Worm (Caenorhabditis elegans) whole organism, young adult: ENCODE results near the gene F59A6.12.
A peak's percentile ranks its signal among the peaks of the same experiment; 100 is the strongest.

Experiments used
- B0035.1 ChIP-seq: sonication (generic microtip); optimal IDR thresholded peaks from 2 replicates; lab custom pipeline; 2016; ENCODE audit warnings: missing genetic modification characterization, mild to moderate bottlenecking, missing compliant biosample characterization, missing genotype, missing genetic modification reagents
- B0336.3 ChIP-seq: fragments of 200-800 bp; sonication (Bioruptor generic); IDR thresholded peaks from 2 replicates; pipeline ENCODE4 v1.3.6; 2022; ENCODE audit warnings: missing genetic modification characterization, missing compliant biosample characterization
- D2030.7 ChIP-seq: fragments of 200-800 bp; sonication (Bioruptor generic); IDR thresholded peaks from 2 replicates; pipeline ENCODE4 v1.3.6; 2022; ENCODE audit warnings: missing genetic modification reagents, missing genetic modification characterization, missing compliant biosample characterization
- F22D6.2 ChIP-seq: sonication (generic microtip); optimal IDR thresholded peaks from 2 replicates; lab custom pipeline; 2016; ENCODE audit warnings: mild to moderate bottlenecking, missing genetic modification characterization, missing compliant biosample characterization
- F23B12.7 ChIP-seq: sonication (generic microtip); optimal IDR thresholded peaks from 2 replicates; lab custom pipeline; 2017; ENCODE audit warnings: missing genetic modification characterization, mild to moderate bottlenecking, missing compliant biosample characterization, antibody characterized with exemption, moderate library complexity; ENCODE audit not compliant: insufficient read depth
- F33H1.4 ChIP-seq: fragments of 200-800 bp; sonication (Bioruptor generic); IDR thresholded peaks from 2 replicates; pipeline ENCODE4 v1.3.6; 2022; ENCODE audit warnings: missing genetic modification reagents, missing genetic modification characterization, missing compliant biosample characterization
- F37B4.10 ChIP-seq: fragments of 200-800 bp; sonication (Bioruptor generic); IDR thresholded peaks from 2 replicates; pipeline ENCODE4 v1.3.6; 2022; ENCODE audit warnings: missing genetic modification characterization, missing compliant biosample characterization
- F39B2.1 ChIP-seq: fragments of 200-800 bp; sonication (Bioruptor generic); IDR thresholded peaks from 2 replicates; pipeline ENCODE4 v1.3.6; 2022; ENCODE audit warnings: missing genetic modification reagents, missing genetic modification characterization, missing compliant biosample characterization
- F49E8.2 ChIP-seq: sonication (generic microtip); optimal IDR thresholded peaks from 3 replicates; lab custom pipeline; 2017; ENCODE audit warnings: missing genetic modification characterization, mild to moderate bottlenecking, missing compliant biosample characterization, antibody characterized with exemption, moderate library complexity; ENCODE audit not compliant: insufficient read depth
- F52B5.7 ChIP-seq: sonication (generic microtip); optimal IDR thresholded peaks from 2 replicates; lab custom pipeline; 2016; ENCODE audit warnings: mild to moderate bottlenecking, missing genetic modification characterization, missing compliant biosample characterization
- F55B11.4 ChIP-seq: sonication (generic microtip); optimal IDR thresholded peaks from 2 replicates; lab custom pipeline; 2016; ENCODE audit warnings: missing compliant biosample characterization, missing genetic modification characterization, borderline replicate concordance; ENCODE audit not compliant: insufficient read depth
- T26A5.8 ChIP-seq: sonication (generic microtip); optimal IDR thresholded peaks from 2 replicates; lab custom pipeline; 2016; ENCODE audit warnings: missing genetic modification characterization, missing compliant biosample characterization
- Y53F4B.3 ChIP-seq: fragments of 200-800 bp; sonication (Bioruptor generic); IDR thresholded peaks from 2 replicates; pipeline ENCODE4 v1.3.6; 2022; ENCODE audit warnings: missing genetic modification reagents, missing genetic modification characterization, missing compliant biosample characterization
- Y53G8AR.9 ChIP-seq: fragments of 200-800 bp; sonication (Bioruptor generic); conservative IDR thresholded peaks from 2 replicates; pipeline ENCODE4 v1.3.6; 2022; ENCODE audit warnings: missing genetic modification reagents, missing genetic modification characterization, missing compliant biosample characterization
- Y56A3A.18 ChIP-seq: fragments of 200-800 bp; sonication (Bioruptor generic); IDR thresholded peaks from 2 replicates; pipeline ENCODE4 v1.3.6; 2022; ENCODE audit warnings: missing genetic modification reagents, missing genetic modification characterization, missing compliant biosample characterization
- Y79H2A.3 ChIP-seq: fragments of 200-800 bp; sonication (Bioruptor generic); conservative IDR thresholded peaks from 2 replicates; pipeline ENCODE4 v1.3.6; 2022; ENCODE audit warnings: missing genetic modification reagents, missing genetic modification characterization, missing compliant biosample characterization
- Y95B8A.8 ChIP-seq: fragments of 200-800 bp; sonication (Bioruptor generic); IDR thresholded peaks from 2 replicates; pipeline ENCODE4 v1.3.6; 2022; ENCODE audit warnings: missing genetic modification reagents, missing genetic modification characterization, missing compliant biosample characterization
- attf-3 ChIP-seq: fragments of 200-800 bp; sonication (Bioruptor generic); conservative IDR thresholded peaks from 2 replicates; pipeline ENCODE4 v1.3.6; 2022; ENCODE audit warnings: missing genetic modification reagents, missing genetic modification characterization, missing compliant biosample characterization
- attf-6 ChIP-seq: fragments of 200-800 bp; sonication (Bioruptor generic); IDR thresholded peaks from 2 replicates; pipeline ENCODE4 v1.3.6; 2022; ENCODE audit warnings: missing genetic modification reagents, missing genetic modification characterization, missing compliant biosample characterization
- ceh-100 ChIP-seq: fragments of 200-800 bp; sonication (Bioruptor generic); IDR thresholded peaks from 2 replicates; pipeline ENCODE4 v1.3.6; 2022; ENCODE audit warnings: missing genetic modification reagents, missing genetic modification characterization, missing compliant biosample characterization
- ceh-58 ChIP-seq: fragments of 200-800 bp; sonication (Bioruptor generic); IDR thresholded peaks from 2 replicates; pipeline ENCODE4 v1.3.6; 2022; ENCODE audit warnings: missing genetic modification characterization, missing compliant biosample characterization
- ceh-91 ChIP-seq: fragments of 200-800 bp; sonication (Bioruptor generic); IDR thresholded peaks from 2 replicates; pipeline ENCODE4 v1.3.6; 2022; ENCODE audit warnings: missing genetic modification reagents, missing genetic modification characterization, missing compliant biosample characterization
- dpff-1 ChIP-seq: sonication (generic microtip); optimal IDR thresholded peaks from 2 replicates; lab custom pipeline; 2017; ENCODE audit warnings: mild to moderate bottlenecking, missing genetic modification characterization, missing compliant biosample characterization
- ets-4 ChIP-seq: fragments of 200-800 bp; sonication (Bioruptor generic); optimal IDR thresholded peaks from 2 replicates; lab custom pipeline; 2018; ENCODE audit warnings: mild to moderate bottlenecking, missing genetic modification characterization, missing compliant biosample characterization
- hmg-1.2 ChIP-seq: fragments of 200-800 bp; sonication (Bioruptor generic); IDR thresholded peaks from 2 replicates; pipeline ENCODE4 v1.3.6; 2022; ENCODE audit warnings: missing genetic modification reagents, missing genetic modification characterization, missing compliant biosample characterization
- hsf-1 ChIP-seq: fragments of 200-800 bp; sonication (Bioruptor generic); IDR thresholded peaks from 2 replicates; pipeline ENCODE4 v1.3.6; 2022; ENCODE audit warnings: missing genetic modification reagents, missing genetic modification characterization, missing compliant biosample characterization
- lin-26 ChIP-seq: fragments of 200-800 bp; sonication (Bioruptor generic); IDR thresholded peaks from 2 replicates; pipeline ENCODE4 v1.3.6; 2022; ENCODE audit warnings: missing genetic modification reagents, missing genetic modification characterization, missing compliant biosample characterization
- lin-35 ChIP-seq, 3 experiments: fragments of 150-350 bp in 2 of 3; sonication (generic microtip) in 1 of 3; optimal IDR thresholded peaks; 2 replicates each; lab custom pipeline; 2014 to 2018; ENCODE audit warnings: missing biosample characterization in 3 of 3, missing genetic modification characterization in 3 of 3, missing genetic modification reagents in 3 of 3
- lin-54 ChIP-seq: fragments of 200-800 bp; sonication (Bioruptor generic); optimal IDR thresholded peaks from 2 replicates; lab custom pipeline; 2018; ENCODE audit warnings: mild to moderate bottlenecking, missing genetic modification characterization, missing compliant biosample characterization
- lsl-1 ChIP-seq: fragments of 200-800 bp; sonication (Bioruptor generic); optimal IDR thresholded peaks from 2 replicates; lab custom pipeline; 2018; ENCODE audit warnings: mild to moderate bottlenecking, missing genetic modification characterization, moderate library complexity, missing compliant biosample characterization
- lsy-27 ChIP-seq: sonication (generic microtip); optimal IDR thresholded peaks from 2 replicates; lab custom pipeline; 2017; ENCODE audit warnings: missing genetic modification characterization, mild to moderate bottlenecking, missing compliant biosample characterization, antibody characterized with exemption, missing genotype, borderline replicate concordance; ENCODE audit not compliant: insufficient read depth
- madf-10 ChIP-seq: sonication (generic microtip); optimal IDR thresholded peaks from 2 replicates; lab custom pipeline; 2016; ENCODE audit warnings: mild to moderate bottlenecking, missing genetic modification characterization, missing compliant biosample characterization
- mel-28 ChIP-seq: sonication (generic microtip); optimal IDR thresholded peaks from 2 replicates; lab custom pipeline; 2016; ENCODE audit warnings: borderline replicate concordance, mild to moderate bottlenecking, missing genetic modification characterization, missing compliant biosample characterization
- mxl-1 ChIP-seq: sonication (generic microtip); optimal IDR thresholded peaks from 2 replicates; lab custom pipeline; 2016; ENCODE audit warnings: missing genetic modification characterization, missing compliant biosample characterization
- nhr-27 ChIP-seq: fragments of 200-800 bp; sonication (Bioruptor generic); optimal IDR thresholded peaks from 2 replicates; lab custom pipeline; 2018; ENCODE audit warnings: mild to moderate bottlenecking, missing genetic modification characterization, moderate library complexity, missing compliant biosample characterization
- nhr-80 ChIP-seq: sonication (generic microtip); optimal IDR thresholded peaks from 2 replicates; lab custom pipeline; 2016; ENCODE audit warnings: missing genetic modification characterization, missing compliant biosample characterization
- nhr-90 ChIP-seq: sonication (generic microtip); optimal IDR thresholded peaks from 2 replicates; lab custom pipeline; 2016; ENCODE audit warnings: missing genotype, mild to moderate bottlenecking, missing genetic modification characterization, missing compliant biosample characterization
- sea-2 ChIP-seq: fragments of 200-800 bp; sonication (Bioruptor generic); IDR thresholded peaks from 2 replicates; pipeline ENCODE4 v1.3.6; 2022; ENCODE audit warnings: missing genetic modification characterization, missing compliant biosample characterization
- snpc-4 ChIP-seq, 5 experiments: fragments of 150-350 bp in 1 of 5; sonication (generic microtip) in 4 of 5; optimal IDR thresholded peaks; 2 replicates each; lab custom pipeline; 2014 to 2018; ENCODE audit warnings: missing genetic modification characterization in 5 of 5, missing biosample characterization in 3 of 5, antibody characterized with exemption in 2 of 5, mild to moderate bottlenecking in 2 of 5, missing compliant biosample characterization in 2 of 5, missing genotype in 2 of 5, moderate library complexity in 2 of 5, missing genetic modification reagents in 1 of 5
- sptf-2 ChIP-seq: fragments of 200-800 bp; sonication (Bioruptor generic); optimal IDR thresholded peaks from 2 replicates; lab custom pipeline; 2018; ENCODE audit warnings: mild to moderate bottlenecking, missing genetic modification characterization, missing compliant biosample characterization
- unc-130 ChIP-seq: sonication (generic microtip); optimal IDR thresholded peaks from 2 replicates; lab custom pipeline; 2016; ENCODE audit warnings: missing genetic modification reagents, missing genetic modification characterization, missing compliant biosample characterization
- unc-62 ChIP-seq: fragments of 150-350 bp; optimal IDR thresholded peaks from 2 replicates; lab custom pipeline; 2014; ENCODE audit warnings: missing biosample characterization, missing genetic modification reagents, missing genetic modification characterization
- xnd-1 ChIP-seq: sonication (generic microtip); optimal IDR thresholded peaks from 2 replicates; lab custom pipeline; 2016; ENCODE audit warnings: missing genotype, missing genetic modification reagents, missing genetic modification characterization, missing compliant biosample characterization
- zim-3 ChIP-seq: sonication (generic microtip); optimal IDR thresholded peaks from 2 replicates; lab custom pipeline; 2017; ENCODE audit warnings: mild to moderate bottlenecking, missing genetic modification characterization, moderate library complexity, missing compliant biosample characterization
- ztf-18 ChIP-seq: sonication (generic microtip); optimal IDR thresholded peaks from 2 replicates; lab custom pipeline; 2016; ENCODE audit warnings: missing genotype, mild to moderate bottlenecking, missing genetic modification characterization, missing compliant biosample characterization
- ztf-25 ChIP-seq: fragments of 200-800 bp; sonication (Bioruptor generic); IDR thresholded peaks from 2 replicates; pipeline ENCODE4 v1.3.6; 2022; ENCODE audit warnings: missing genetic modification reagents, missing genetic modification characterization, missing compliant biosample characterization
- ztf-6 ChIP-seq: fragments of 200-800 bp; sonication (Bioruptor generic); IDR thresholded peaks from 2 replicates; pipeline ENCODE4 v1.3.6; 2022; ENCODE audit warnings: missing genetic modification reagents, missing genetic modification characterization, missing compliant biosample characterization

Gene F59A6.12

DNA sequence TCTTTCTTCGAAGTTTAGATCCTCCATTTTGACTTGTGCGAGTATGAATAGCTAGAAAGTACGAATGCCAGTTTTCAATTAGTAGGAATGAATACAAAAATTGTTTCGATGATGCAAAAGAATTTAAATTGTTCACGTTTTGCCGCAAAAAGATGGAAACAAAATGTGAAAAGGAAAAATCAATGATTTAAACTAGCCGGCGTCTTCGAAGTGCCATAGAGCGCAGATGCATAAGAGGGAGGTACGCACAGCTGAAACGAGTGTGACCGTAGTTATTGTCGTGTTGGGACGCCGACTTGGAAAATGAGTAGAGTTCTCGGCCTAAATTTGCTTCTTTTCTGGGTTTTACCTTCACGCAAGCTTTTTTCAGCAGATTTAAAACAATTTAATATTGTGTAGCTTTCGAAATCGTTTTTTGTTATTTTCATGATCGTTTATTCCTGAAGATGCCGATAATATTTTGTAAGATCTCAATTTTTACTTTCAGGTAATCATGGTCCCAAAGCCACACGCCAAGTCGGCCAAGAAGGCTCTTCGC, 43.3 kb upstream of the F59A6.12 start, which contains the start of the genes ify-1 and rpl-22 (continued):
- TF ChIP-seq nhr-27 (no peak), xnd-1 (peak; percentile 52), F52B5.7 (tag; lab: Kevin White, UChicago) (no peak), F49E8.2 (tag; lab: Kevin White, UChicago) (peak; percentile 93), F37B4.10 (GFP tag; lab: Robert Waterston, UW) (no peak), mel-28 (tag; lab: Kevin White, UChicago) (no peak), lsy-27 (tag; lab: Kevin White, UChicago) (no peak), F22D6.2 (tag; lab: Kevin White, UChicago) (no peak), ceh-58 (GFP tag; lab: Robert Waterston, UW) (no peak), zim-3 (tag; lab: Kevin White, UChicago) (no peak), ets-4 (GFP tag; lab: Kevin White, UChicago) (no peak), attf-3 (peak; percentile 65), B0336.3 (GFP tag; lab: Robert Waterston, UW) (peak; percentile 68; the same call in 1 of the 2 replicates), unc-130 (no peak), ztf-6 (GFP tag; lab: Robert Waterston, UW) (no peak), F33H1.4 (GFP tag; lab: Robert Waterston, UW) (peak; percentile 96), snpc-4 (GFP tag; optimal IDR thresholded peaks at IDR 0.05; lab: Kevin White, UChicago) (peak; percentile 78), snpc-4 (tag; optimal IDR thresholded peaks at IDR 0.05; lab: Kevin White, UChicago) (peak; percentile 89 to 92 (median 90)), lsl-1 (GFP tag; lab: Kevin White, UChicago) (peak; percentile 95), nhr-90 (tag; lab: Kevin White, UChicago) (no peak), lin-54 (GFP tag; lab: Kevin White, UChicago) (peak; percentile 92), sea-2 (GFP tag; lab: Robert Waterston, UW) (no peak), F55B11.4 (tag; lab: Kevin White, UChicago) (no peak), ceh-100 (peak; percentile 90), T26A5.8 (tag; lab: Kevin White, UChicago) (no peak), sptf-2 (GFP tag; lab: Kevin White, UChicago) (no peak), nhr-80 (tag; lab: Kevin White, UChicago) (peak; percentile 36), F23B12.7 (tag; lab: Kevin White, UChicago) (peak; percentile 79), dpff-1 (tag; lab: Kevin White, UChicago) (no peak), Y53G8AR.9 (peak; percentile 52; the same call in 1 of the 2 replicates), Y95B8A.8 (0 out of 2 replicates have a peak, but pooled peaks have one; percentile 54), Y53F4B.3 (no peak), hsf-1 (GFP tag; lab: Robert Waterston, UW) (peak; percentile 72), Y56A3A.18 (GFP tag; lab: Robert Waterston, UW) (peak; percentile 67; the same call in 1 of the 2 replicates), lin-26 (GFP tag; lab: Robert Waterston, UW) (no peak; the same call in 1 of the 2 replicates), Y79H2A.3 (GFP tag; lab: Robert Waterston, UW) (no peak), unc-62 (no peak), D2030.7 (peak; percentile 83), ztf-25 (GFP tag; lab: Robert Waterston, UW) (no peak), attf-6 (GFP tag; lab: Robert Waterston, UW) (no peak), F39B2.1 (no peak), lin-35 (GFP tag; optimal IDR thresholded peaks at IDR 0.05; lab: Kevin White, UChicago) (peak; percentile 8 to 91 (median 70)), madf-10 (tag; lab: Kevin White, UChicago) (peak; percentile 56), mxl-1 (peak; percentile 37), ztf-18 (tag; lab: Kevin White, UChicago) (peak; percentile 63), ceh-91 (GFP tag; lab: Robert Waterston, UW) (peak; percentile 89), hmg-1.2 (GFP tag; lab: Robert Waterston, UW) (peak; percentile 71), B0035.1 (tag; lab: Kevin White, UChicago) (no peak)
